Worm (Caenorhabditis elegans) whole organism, L3 larva: ENCODE data around the gene par-5.

Source experiments
- ZK546.5 ChIP-seq: sonication (generic microtip); optimal IDR thresholded peaks from 2 replicates; lab custom pipeline; 2017; ENCODE audit warnings: missing biosample characterization, missing genetic modification characterization
- ceh-28 ChIP-seq: fragments of 150-350 bp; optimal IDR thresholded peaks from 2 replicates; lab custom pipeline; 2014; ENCODE audit warnings: missing biosample characterization, missing genetic modification reagents, missing genetic modification characterization
- ceh-82 ChIP-seq: fragments of 150-350 bp; optimal IDR thresholded peaks from 2 replicates; lab custom pipeline; 2014; ENCODE audit warnings: missing biosample characterization, missing genetic modification characterization
- ceh-9 ChIP-seq: sonication (generic microtip); optimal IDR thresholded peaks from 2 replicates; lab custom pipeline; 2018; ENCODE audit warnings: missing biosample characterization, missing genetic modification characterization
- fos-1 ChIP-seq: fragments of 150-350 bp; optimal IDR thresholded peaks from 2 replicates; lab custom pipeline; 2014; ENCODE audit warnings: missing biosample characterization, missing genetic modification characterization
- jun-1 ChIP-seq: fragments of 150-350 bp; optimal IDR thresholded peaks from 2 replicates; lab custom pipeline; 2014; ENCODE audit warnings: missing biosample characterization, missing genetic modification reagents, missing genetic modification characterization
- lin-15B ChIP-seq: fragments of 150-350 bp; optimal IDR thresholded peaks from 2 replicates; lab custom pipeline; 2014; ENCODE audit warnings: missing biosample characterization, missing genetic modification characterization
- nhr-11 ChIP-seq: fragments of 150-350 bp; optimal IDR thresholded peaks from 2 replicates; lab custom pipeline; 2014; ENCODE audit warnings: missing biosample characterization, missing genetic modification characterization
- nhr-25 ChIP-seq: sonication (generic microtip); optimal IDR thresholded peaks from 2 replicates; lab custom pipeline; 2017; ENCODE audit warnings: missing biosample characterization, missing genetic modification characterization
- nhr-76 ChIP-seq: fragments of 150-350 bp; sonication (generic microtip); optimal IDR thresholded peaks from 5 replicates; lab custom pipeline; 2014; ENCODE audit warnings: missing biosample characterization, missing genetic modification characterization
- pha-4 ChIP-seq: fragments of 150-350 bp; optimal IDR thresholded peaks from 2 replicates; lab custom pipeline; 2014; ENCODE audit warnings: missing biosample characterization, missing genetic modification reagents, missing genetic modification characterization
- unc-62 ChIP-seq: fragments of 150-350 bp; sonication (generic microtip); optimal IDR thresholded peaks from 4 replicates; lab custom pipeline; 2014; ENCODE audit warnings: missing biosample characterization, missing genetic modification reagents, missing genetic modification characterization

DNA sequence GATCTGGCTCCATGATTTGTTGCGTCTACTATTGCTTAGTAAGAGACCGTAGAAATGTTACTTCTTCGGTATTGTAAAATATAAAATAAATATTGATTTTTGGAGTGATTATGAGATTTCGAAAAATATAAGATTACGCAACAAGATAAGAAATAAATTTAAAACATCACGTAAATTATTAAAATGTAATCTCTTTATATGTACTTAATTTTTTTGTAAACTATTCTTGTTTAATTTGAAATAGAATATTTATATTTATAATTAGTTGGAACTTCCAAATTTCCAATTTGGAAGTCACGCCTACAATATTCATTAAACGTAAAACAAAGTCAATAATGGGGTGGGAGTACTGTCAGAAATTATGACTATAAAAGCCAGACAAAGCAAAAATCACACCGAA is 11.7 kb upstream of the par-5 start, which contains the start of gene M117.4:
- TF ChIP-seq lin-15B (tag; lab: Kevin White, UChicago) (no peak), nhr-11 (tag; lab: Kevin White, UChicago) (no peak), ZK546.5 (tag; lab: Kevin White, UChicago) (no peak), nhr-25 (tag; lab: Kevin White, UChicago) (no peak), fos-1 (tag; lab: Kevin White, UChicago) (no peak), jun-1 (tag; lab: Kevin White, UChicago) (no peak), unc-62 (no peak), ceh-9 (tag; lab: Kevin White, UChicago) (no peak), ceh-82 (no peak), pha-4 (tag; lab: Kevin White, UChicago) (no peak), ceh-28 (tag; lab: Kevin White, UChicago) (no peak), nhr-76 (tag; lab: Kevin White, UChicago) (no peak)
